2 worm cellular contexts compared by ENCODE assay signal in the genomic region with DNA sequence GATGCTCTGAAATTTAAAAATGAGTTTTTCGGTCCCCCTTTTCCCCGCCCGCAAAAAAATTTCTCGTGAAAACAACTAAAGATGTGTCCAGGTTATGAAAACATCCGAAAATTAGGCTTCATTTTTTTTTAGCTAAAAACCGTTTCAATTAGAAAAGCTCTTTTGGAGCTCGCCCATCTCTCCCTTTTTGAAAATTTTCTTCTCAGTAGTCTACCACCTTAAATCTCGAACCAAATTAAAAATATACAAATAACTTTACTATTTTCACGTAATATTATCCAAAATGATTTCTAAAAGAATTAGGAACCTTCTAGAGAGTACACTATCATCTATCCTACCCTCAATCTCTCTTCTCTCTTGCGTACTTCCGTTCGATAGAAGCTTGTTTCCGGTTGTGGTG.
TF ChIP-seq lines count a peak whose summit lies in the region.

No protein-coding gene starts in this region.

TF ChIP-seq in whole organism, L1 larva, 84 proteins besides CTCF, POLR2A, EP300 and RAD21:
- no peak for TF ChIP-seq lir-3 (tag; optimal IDR thresholded peaks at IDR 0.05; lab: Kevin White, UChicago; ENCODE audit: poor library complexity)
- peak; percentile 6 for TF ChIP-seq sptf-1 (tag; optimal IDR thresholded peaks at IDR 0.05; lab: Kevin White, UChicago)
- TF ChIP-seq zip-4 (GFP tag; optimal IDR thresholded peaks at IDR 0.05; lab: Kevin White, UChicago), result no peak
- no peak for TF ChIP-seq nhr-12 (tag; optimal IDR thresholded peaks at IDR 0.05; lab: Kevin White, UChicago)
- no peak for TF ChIP-seq nhr-237 (tag; optimal IDR thresholded peaks at IDR 0.05; lab: Kevin White, UChicago)

TF ChIP-seq in whole organism, L4 larva, 104 proteins besides CTCF, POLR2A, EP300 and RAD21:
- peak in 1 of 2 experiments; percentile 65 for TF ChIP-seq unc-62 (GFP tag; optimal IDR thresholded peaks at IDR 0.05 in 1 of 2; lab: Kevin White, UChicago)
- TF ChIP-seq unc-62 (tag; optimal IDR thresholded peaks at IDR 0.05; lab: Kevin White, UChicago), result no peak
- TF ChIP-seq aha-1 (tag; lab: Kevin White, UChicago), result peak; percentile 72
- no peak for TF ChIP-seq nhr-11 (tag; optimal IDR thresholded peaks at IDR 0.05; lab: Kevin White, UChicago)

Comparison
In these comparisons a context has a peak if more than half of its experiments do, and no peak if none do; other contexts are left out.
1. Of the 29 proteins assayed by ChIP-seq in both whole organism, L4 larva and whole organism, L1 larva: peak only in whole organism, L4 larva: aha-1; only in whole organism, L1 larva: none; in both: none; in neither: 27; mixed calls (peak in some experiments, not most) for 1.